Worm (Caenorhabditis elegans) whole organism, midembryonic: Measurements from ENCODE around the gene vps-22.
A peak's percentile ranks its signal among the peaks of the same experiment; 100 is the strongest.
"Not testable (repeated sequence)": the region's sequence is repeated elsewhere in the genome, so short reads cannot be mapped to it uniquely, and the experiment has no call there.

Experiments used
- T22C8.4 ChIP-seq: fragments of 200-800 bp; sonication (Bioruptor generic); IDR thresholded peaks from 2 replicates; pipeline ENCODE4 v1.3.6; 2022; ENCODE audit warnings: missing genetic modification characterization, missing compliant biosample characterization
- cog-1 ChIP-seq: sonication (generic microtip); optimal IDR thresholded peaks from 2 replicates; lab custom pipeline; 2016; ENCODE audit warnings: missing genetic modification characterization, missing compliant biosample characterization
- flt-1 ChIP-seq: fragments of 200-800 bp; sonication (Bioruptor generic); IDR thresholded peaks from 2 replicates; pipeline ENCODE4 v1.3.6; 2022; ENCODE audit warnings: missing genetic modification characterization, missing compliant biosample characterization
- klf-2 ChIP-seq: fragments of 200-800 bp; sonication (Bioruptor generic); conservative IDR thresholded peaks from 2 replicates; pipeline ENCODE4 v1.3.6; 2022; ENCODE audit warnings: missing genetic modification reagents, missing genetic modification characterization, missing compliant biosample characterization
- med-1 ChIP-seq: sonication (generic microtip); optimal IDR thresholded peaks from 2 replicates; lab custom pipeline; 2017; ENCODE audit warnings: missing genetic modification characterization, mild to moderate bottlenecking, missing compliant biosample characterization, antibody characterized with exemption, missing genetic modification reagents; ENCODE audit not compliant: insufficient read depth
- ref-1 ChIP-seq: fragments of 200-800 bp; sonication (Bioruptor generic); conservative IDR thresholded peaks from 2 replicates; pipeline ENCODE4 v1.3.6; 2022; ENCODE audit warnings: missing genetic modification reagents, missing genetic modification characterization, missing compliant biosample characterization
- tab-1 ChIP-seq: fragments of 200-800 bp; sonication (Bioruptor generic); IDR thresholded peaks from 2 replicates; pipeline ENCODE4 v1.3.6; 2022; ENCODE audit warnings: missing genetic modification characterization, missing compliant biosample characterization
- ztf-23 ChIP-seq: fragments of 200-800 bp; sonication (Bioruptor generic); IDR thresholded peaks from 2 replicates; pipeline ENCODE4 v1.3.6; 2022; ENCODE audit warnings: missing genetic modification reagents, missing genetic modification characterization, missing compliant biosample characterization
- ztf-29 ChIP-seq: fragments of 200-800 bp; sonication (Bioruptor generic); IDR thresholded peaks from 2 replicates; pipeline ENCODE4 v1.3.6; 2022; ENCODE audit warnings: missing genetic modification reagents, missing genetic modification characterization, missing compliant biosample characterization

The vps-22 gene

DNA sequence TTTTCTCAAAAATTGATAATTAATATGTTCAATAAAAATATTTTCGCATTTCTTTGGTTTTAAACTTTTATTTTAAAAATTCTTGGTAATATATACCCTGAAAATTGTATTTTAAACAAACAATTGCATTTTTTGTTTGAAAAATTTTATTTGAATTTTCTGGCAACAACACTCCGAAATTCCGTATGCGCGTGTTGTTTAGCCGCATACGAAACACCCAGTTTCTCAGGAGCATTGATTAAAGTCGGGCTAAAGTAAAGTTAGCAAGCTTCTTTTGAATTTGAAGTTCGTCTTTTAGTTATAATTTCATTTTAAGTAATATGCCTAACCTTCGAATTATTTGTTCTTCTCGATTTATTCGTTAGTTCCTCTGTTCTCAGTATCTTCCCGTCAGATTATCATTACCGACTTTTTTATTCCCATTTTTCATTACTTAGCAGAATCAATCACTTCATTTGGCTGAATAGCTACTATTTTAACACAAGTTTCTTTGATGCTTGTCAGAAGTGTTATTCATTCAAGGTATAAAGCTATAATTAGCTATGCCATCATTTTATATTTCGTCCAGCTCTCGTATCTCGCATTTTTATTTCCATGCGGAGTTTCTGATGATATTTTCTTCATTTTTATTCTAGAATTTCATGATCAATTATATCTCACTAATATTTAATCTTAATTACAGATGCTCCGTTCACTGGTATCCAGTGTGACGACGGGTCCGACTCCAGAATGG is 27.2 kb downstream of the vps-22 start, which contains the start of gene mrps-18C:
mrps-18C (plus strand) TSS at position 683 of the 733 bp plus-strand sequence.
- TF ChIP-seq cog-1 (tag; lab: Kevin White, UChicago) (no peak), ref-1 (GFP tag; lab: Robert Waterston, UW) (no peak), flt-1 (GFP tag; lab: Robert Waterston, UW) (no peak), ztf-29 (no peak), T22C8.4 (no peak)

DNA sequence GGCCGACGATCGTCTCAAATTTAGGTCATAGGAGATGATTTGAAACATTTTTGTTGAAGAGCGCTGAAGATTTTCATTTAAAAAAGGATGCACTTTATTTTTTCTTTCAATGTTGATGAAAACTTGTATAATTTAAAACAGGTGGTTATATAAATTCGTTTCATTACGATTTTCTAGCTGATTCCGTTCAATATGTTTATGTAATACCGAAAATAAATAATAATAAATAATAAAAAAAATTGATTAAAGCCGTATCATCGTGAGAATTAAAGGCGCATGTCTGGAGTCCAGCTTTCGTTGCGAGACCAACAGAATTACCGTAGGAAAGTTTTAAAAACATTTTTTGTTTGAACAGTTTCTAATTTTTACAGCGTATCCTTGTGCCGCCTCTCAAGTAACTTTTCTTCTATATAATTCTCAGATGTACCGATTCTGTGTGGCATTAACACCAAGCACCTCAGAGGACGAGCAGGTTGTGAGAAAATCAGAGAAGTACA is 30.0 kb downstream of the vps-22 start, which contains the start of the genes C26E6.12 and eri-9:
C26E6.12 (minus strand) TSS at position 51 of the 497 bp plus-strand sequence.
eri-9 (plus strand) TSS at position 248 of the 497 bp plus-strand sequence.
- TF ChIP-seq med-1 (GFP tag; lab: Kevin White, UChicago), result no peak
- TF ChIP-seq tab-1 (GFP tag; lab: Robert Waterston, UW), result no peak
- TF ChIP-seq klf-2 (GFP tag; lab: Robert Waterston, UW), result no peak
- no peak for TF ChIP-seq T22C8.4
- TF ChIP-seq cog-1 (tag; lab: Kevin White, UChicago), result no peak
- no peak for TF ChIP-seq ztf-29

DNA sequence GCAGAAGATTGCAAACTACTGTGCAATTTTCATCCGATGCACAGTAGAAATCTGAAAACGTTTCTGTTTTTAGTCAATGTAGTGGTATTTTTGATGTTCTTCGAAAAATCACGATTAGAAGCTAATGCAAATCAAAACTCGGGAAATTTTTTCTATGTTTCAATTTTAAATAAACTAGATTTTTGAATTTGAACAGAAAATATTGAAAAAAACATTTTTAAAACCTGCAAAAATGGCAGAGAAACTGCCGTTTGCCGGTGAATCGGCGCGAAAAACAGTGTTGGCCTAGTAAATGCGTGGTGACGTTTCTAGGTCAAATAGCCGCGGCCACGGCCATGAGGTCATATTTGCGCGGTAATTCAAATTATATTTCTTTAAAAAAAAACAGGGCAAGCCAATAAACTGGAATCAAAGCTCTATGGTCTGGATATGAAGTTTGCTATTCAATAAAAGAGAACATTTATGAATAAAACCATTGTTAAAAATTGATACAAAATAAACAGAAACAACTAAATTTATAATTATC is 32.1 kb downstream of the vps-22 start, which contains the start of gene set-2:
set-2 (minus strand) TSS at position 51 of the 526 bp plus-strand sequence.
- TF ChIP-seq ref-1 (GFP tag; lab: Robert Waterston, UW), result no peak
- TF ChIP-seq ztf-29, result no peak
- TF ChIP-seq flt-1 (GFP tag; lab: Robert Waterston, UW), result peak; percentile 56; the same call in 1 of the 2 replicates
- TF ChIP-seq ztf-23 (GFP tag; lab: Robert Waterston, UW), result peak; percentile 60; the same call in 1 of the 2 replicates
- TF ChIP-seq klf-2 (GFP tag; lab: Robert Waterston, UW), result no peak
- TF ChIP-seq cog-1 (tag; lab: Kevin White, UChicago), result peak; percentile 48
- TF ChIP-seq T22C8.4, result no peak
- TF ChIP-seq tab-1 (GFP tag; lab: Robert Waterston, UW), result no peak
- no peak for TF ChIP-seq med-1 (GFP tag; lab: Kevin White, UChicago)

DNA sequence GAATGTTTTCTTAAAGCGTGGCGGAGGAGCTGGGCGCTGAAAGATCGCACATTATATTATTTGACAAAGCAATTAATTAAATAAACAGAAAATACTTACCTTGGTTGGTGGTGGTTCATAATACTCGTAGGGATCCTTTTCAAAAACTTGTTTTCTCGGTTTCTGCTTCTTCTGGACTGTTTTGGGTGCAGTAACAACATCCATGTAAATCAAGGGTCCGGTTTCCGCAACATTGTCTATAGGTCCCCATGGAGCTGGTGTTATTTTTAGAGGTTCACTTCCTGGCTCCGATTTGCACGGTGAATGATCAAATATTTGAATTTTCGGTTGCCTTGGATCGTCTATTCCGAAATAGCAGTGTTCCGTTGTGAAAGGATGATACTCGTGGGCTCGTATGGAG is 38.2 kb downstream of the vps-22 start:
- no peak for TF ChIP-seq ztf-23 (GFP tag; lab: Robert Waterston, UW)

DNA sequence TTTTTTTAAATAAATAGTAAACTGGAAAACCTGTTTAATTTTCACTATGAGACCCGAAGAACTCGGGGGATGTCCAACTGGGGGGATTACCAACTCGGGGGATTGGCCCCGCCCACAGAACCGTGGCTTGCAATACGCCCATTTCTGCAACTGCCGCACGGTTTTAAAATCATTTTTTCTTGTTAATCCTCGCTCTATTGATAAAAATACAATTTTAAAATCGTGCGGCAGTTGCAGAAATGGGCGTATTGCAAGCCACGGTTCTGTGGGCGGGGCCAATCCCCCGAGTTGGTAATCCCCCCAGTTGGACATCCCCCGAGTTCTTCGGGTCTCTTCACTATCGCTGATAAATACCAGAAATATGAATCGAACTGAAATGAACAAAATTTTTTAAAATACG is 40.3 kb downstream of the vps-22 start, which contains the start of gene mmab-1:
mmab-1 (minus strand) TSS at position 95 of the 400 bp plus-strand sequence.
- TF ChIP-seq tab-1 (GFP tag; lab: Robert Waterston, UW); ztf-23 (GFP tag; lab: Robert Waterston, UW); cog-1 (tag; lab: Kevin White, UChicago): not testable (repeated sequence)

DNA sequence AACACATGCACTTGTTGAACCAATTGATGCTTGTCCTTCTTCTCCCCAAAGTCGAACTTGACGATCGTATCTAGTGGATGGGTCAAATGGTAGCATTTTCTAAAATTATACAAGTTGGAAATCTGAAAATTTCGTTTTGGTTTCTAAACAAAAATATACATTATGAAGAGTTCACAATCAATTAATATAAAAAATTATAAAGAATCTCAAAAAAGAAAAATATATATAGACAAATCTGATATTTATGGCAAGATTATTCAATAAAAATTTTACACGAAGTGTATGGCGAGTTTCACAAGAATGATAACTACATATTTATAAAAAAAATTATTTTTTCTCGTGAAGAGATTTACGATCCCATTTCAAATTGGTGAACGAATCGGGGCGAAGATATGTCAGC is 42.1 kb downstream of the vps-22 start, which contains the start of gene ula-1:
ula-1 (minus strand) TSS at position 101 of the 400 bp plus-strand sequence.
- no peak for TF ChIP-seq flt-1 (GFP tag; lab: Robert Waterston, UW)
- no peak for TF ChIP-seq T22C8.4
- TF ChIP-seq ztf-29, result no peak
- TF ChIP-seq cog-1 (tag; lab: Kevin White, UChicago), result no peak
- no peak for TF ChIP-seq tab-1 (GFP tag; lab: Robert Waterston, UW)
- TF ChIP-seq klf-2 (GFP tag; lab: Robert Waterston, UW), result no peak

DNA sequence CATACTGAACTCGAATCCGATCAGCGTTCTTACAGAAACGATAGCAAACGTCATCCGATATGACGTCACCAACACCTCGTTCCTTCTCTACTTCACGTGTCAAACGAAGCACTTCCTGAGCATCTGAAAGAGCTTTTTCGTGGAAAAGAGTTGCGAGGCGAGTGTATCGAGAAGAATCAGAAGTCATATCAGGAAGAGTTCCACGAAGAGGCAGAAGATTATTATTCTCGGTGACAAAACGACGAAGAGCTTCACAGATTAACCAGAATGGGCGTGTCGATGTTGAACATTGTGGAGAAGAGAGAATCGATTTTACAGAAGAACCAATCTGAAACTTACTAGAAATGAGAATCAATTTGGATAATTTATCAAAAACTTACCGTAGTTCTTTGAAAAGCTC is 43.4 kb downstream of the vps-22 start:
- TF ChIP-seq ref-1 (GFP tag; lab: Robert Waterston, UW), result no peak
- TF ChIP-seq flt-1 (GFP tag; lab: Robert Waterston, UW), result no peak
- no peak for TF ChIP-seq med-1 (GFP tag; lab: Kevin White, UChicago)
- TF ChIP-seq klf-2 (GFP tag; lab: Robert Waterston, UW), result no peak
- no peak for TF ChIP-seq ztf-29
- no peak for TF ChIP-seq tab-1 (GFP tag; lab: Robert Waterston, UW)
- TF ChIP-seq ztf-23 (GFP tag; lab: Robert Waterston, UW), result no peak
- TF ChIP-seq T22C8.4, result no peak
- no peak for TF ChIP-seq cog-1 (tag; lab: Kevin White, UChicago)

DNA sequence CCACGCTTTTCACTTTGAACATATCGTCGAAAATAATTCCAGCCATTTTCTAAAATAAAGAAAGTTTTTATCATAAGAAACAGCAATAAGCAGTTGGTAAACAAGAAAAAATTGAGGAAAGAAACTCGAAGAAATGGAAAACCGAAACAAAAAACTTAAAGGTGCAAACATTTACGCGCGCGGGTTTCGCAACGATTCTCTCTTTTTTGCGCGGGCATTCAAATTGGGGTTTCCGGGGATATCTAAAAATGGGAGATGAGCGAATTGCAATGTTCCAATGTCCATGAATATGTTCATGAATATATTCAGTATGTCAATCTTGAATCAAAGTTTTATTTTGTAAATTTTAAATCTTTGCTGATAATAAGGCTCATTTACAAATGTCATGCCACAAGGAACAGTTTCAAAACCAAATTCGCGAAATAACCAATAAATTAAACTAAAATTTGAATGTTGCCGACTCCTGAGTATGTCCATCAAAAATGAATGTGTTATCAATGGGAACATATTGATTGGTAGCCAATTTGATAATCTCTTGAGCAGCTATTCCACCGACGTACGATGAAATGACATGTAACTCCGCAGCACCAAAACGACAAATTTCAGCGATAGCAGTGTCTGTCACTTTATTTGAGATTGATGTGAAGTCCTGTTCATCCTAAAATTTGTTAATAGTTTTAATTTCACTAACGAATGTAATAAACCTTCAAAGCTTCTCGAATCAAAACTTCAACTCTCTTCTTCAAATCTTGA is 44.2 kb downstream of the vps-22 start, which contains the start of gene rpb-8:
rpb-8 (minus strand) TSS at position 49 of the 753 bp plus-strand sequence.
- TF ChIP-seq klf-2 (GFP tag; lab: Robert Waterston, UW) (no peak), T22C8.4 (no peak), ztf-23 (GFP tag; lab: Robert Waterston, UW) (no peak), tab-1 (GFP tag; lab: Robert Waterston, UW) (no peak), flt-1 (GFP tag; lab: Robert Waterston, UW) (no peak), ref-1 (GFP tag; lab: Robert Waterston, UW) (no peak), ztf-29 (no peak), cog-1 (tag; lab: Kevin White, UChicago) (no peak), med-1 (GFP tag; lab: Kevin White, UChicago) (no peak)

DNA sequence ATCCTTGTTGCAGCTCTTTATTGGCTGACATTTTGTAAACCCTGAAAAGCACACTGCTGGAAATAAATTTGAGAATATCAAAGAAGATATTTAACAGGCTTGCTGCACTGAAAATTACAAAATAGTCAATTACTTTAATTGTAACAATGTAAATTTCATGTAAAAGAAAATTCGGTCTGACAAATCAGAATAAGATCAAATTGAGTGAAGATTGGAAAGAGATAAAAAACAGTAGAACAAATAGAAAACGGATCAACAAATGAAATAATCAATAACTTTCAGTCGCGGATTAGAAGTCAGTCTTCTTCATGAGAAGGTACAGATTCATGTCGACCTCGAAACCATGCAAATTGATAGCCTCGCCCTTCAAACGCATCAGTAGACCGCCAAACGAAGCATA is 45.2 kb downstream of the vps-22 start, which contains the start of gene rars-1:
rars-1 (minus strand) TSS at position 101 of the 400 bp plus-strand sequence.
- TF ChIP-seq klf-2 (GFP tag; lab: Robert Waterston, UW) (no peak), flt-1 (GFP tag; lab: Robert Waterston, UW) (no peak), med-1 (GFP tag; lab: Kevin White, UChicago) (no peak), tab-1 (GFP tag; lab: Robert Waterston, UW) (no peak), cog-1 (tag; lab: Kevin White, UChicago) (no peak), T22C8.4 (no peak), ref-1 (GFP tag; lab: Robert Waterston, UW) (no peak), ztf-29 (no peak), ztf-23 (GFP tag; lab: Robert Waterston, UW) (no peak)
